Worm (Caenorhabditis elegans) whole organism, L4 larva: ENCODE data around the gene fbxa-147.

Source experiments
- F26F4.8 ChIP-seq: fragments of 200-800 bp; sonication (Bioruptor generic); conservative IDR thresholded peaks from 2 replicates; pipeline ENCODE4 v1.3.6; 2022; ENCODE audit warnings: missing genetic modification characterization, missing compliant biosample characterization
- F37D6.2 ChIP-seq: sonication (generic microtip); optimal IDR thresholded peaks from 2 replicates; lab custom pipeline; 2016; ENCODE audit warnings: mild to moderate bottlenecking, missing genetic modification characterization, missing compliant biosample characterization
- R02D3.7 ChIP-seq: fragments of 150-350 bp; sonication (generic microtip); optimal IDR thresholded peaks from 3 replicates; lab custom pipeline; 2014; ENCODE audit warnings: missing biosample characterization, missing genetic modification characterization
- T20F7.1 ChIP-seq: fragments of 200-800 bp; sonication (Bioruptor generic); optimal IDR thresholded peaks from 2 replicates; lab custom pipeline; 2018; ENCODE audit warnings: mild to moderate bottlenecking, missing genetic modification characterization, missing compliant biosample characterization
- Y105C5A.15 ChIP-seq: fragments of 200-800 bp; sonication (Bioruptor generic); IDR thresholded peaks from 2 replicates; pipeline ENCODE4 v1.3.6; 2022; ENCODE audit warnings: missing genetic modification characterization, missing compliant biosample characterization
- Y5F2A.4 ChIP-seq: fragments of 200-800 bp; sonication (Bioruptor generic); optimal IDR thresholded peaks from 2 replicates; lab custom pipeline; 2018; ENCODE audit warnings: mild to moderate bottlenecking, missing genetic modification characterization, missing compliant biosample characterization
- arid-1 ChIP-seq: fragments of 200-800 bp; sonication (Bioruptor generic); conservative IDR thresholded peaks from 2 replicates; pipeline ENCODE4 v1.3.6; 2022; ENCODE audit warnings: missing genetic modification reagents, missing genetic modification characterization, missing compliant biosample characterization
- ceh-20 ChIP-seq: fragments of 200-800 bp; sonication (Bioruptor generic); IDR thresholded peaks from 2 replicates; pipeline ENCODE4 v1.3.6; 2022; ENCODE audit warnings: missing genetic modification reagents, missing genetic modification characterization, missing compliant biosample characterization
- ceh-44 ChIP-seq: fragments of 200-800 bp; sonication (Bioruptor generic); IDR thresholded peaks from 2 replicates; pipeline ENCODE4 v1.3.6; 2022; ENCODE audit warnings: missing genetic modification reagents, missing genetic modification characterization, missing compliant biosample characterization
- ces-1 ChIP-seq: fragments of 150-350 bp; sonication (generic microtip); optimal IDR thresholded peaks from 4 replicates; lab custom pipeline; 2014; ENCODE audit warnings: missing biosample characterization, missing genetic modification reagents, missing genetic modification characterization
- cey-2 ChIP-seq: sonication (generic microtip); optimal IDR thresholded peaks from 3 replicates; lab custom pipeline; 2017; ENCODE audit warnings: missing genetic modification characterization, mild to moderate bottlenecking, missing compliant biosample characterization, antibody characterized with exemption, borderline replicate concordance; ENCODE audit not compliant: insufficient read depth
- daf-16 ChIP-seq, 3 experiments: sonication (generic microtip); optimal IDR thresholded peaks; 2 replicates each; lab custom pipeline; 2016 to 2017; ENCODE audit warnings: missing genetic modification characterization in 3 of 3, missing genetic modification reagents in 3 of 3, mild to moderate bottlenecking in 2 of 3, missing compliant biosample characterization in 2 of 3, missing biosample characterization in 1 of 3, moderate library complexity in 1 of 3
- daf-19 ChIP-seq: fragments of 200-800 bp; sonication (Bioruptor generic); conservative IDR thresholded peaks from 2 replicates; pipeline ENCODE4 v1.3.6; 2022; ENCODE audit warnings: missing genetic modification characterization, missing compliant biosample characterization
- dmd-8 ChIP-seq: fragments of 200-800 bp; sonication (Bioruptor generic); IDR thresholded peaks from 2 replicates; pipeline ENCODE4 v1.3.6; 2022; ENCODE audit warnings: missing genetic modification characterization, missing compliant biosample characterization
- dpl-1 ChIP-seq: fragments of 150-350 bp; optimal IDR thresholded peaks from 2 replicates; lab custom pipeline; 2014; ENCODE audit warnings: missing biosample characterization, missing genetic modification reagents, missing genetic modification characterization
- dve-1 ChIP-seq: sonication (generic microtip); optimal IDR thresholded peaks from 2 replicates; lab custom pipeline; 2017; ENCODE audit warnings: antibody characterized with exemption, mild to moderate bottlenecking, missing genetic modification characterization, missing compliant biosample characterization; ENCODE audit not compliant: insufficient read depth
- gei-8 ChIP-seq: fragments of 200-800 bp; sonication (Bioruptor generic); optimal IDR thresholded peaks from 2 replicates; lab custom pipeline; 2018; ENCODE audit warnings: mild to moderate bottlenecking, missing genetic modification characterization, missing compliant biosample characterization
- hif-1 ChIP-seq, 2 experiments: sonication (generic microtip); optimal IDR thresholded peaks; 2 replicates each; lab custom pipeline; 2016 to 2017; ENCODE audit warnings: missing compliant biosample characterization in 2 of 2, missing genetic modification characterization in 2 of 2, missing genetic modification reagents in 2 of 2, missing genotype in 2 of 2, mild to moderate bottlenecking in 1 of 2
- hlh-30 ChIP-seq: sonication (generic microtip); optimal IDR thresholded peaks from 2 replicates; lab custom pipeline; 2017; ENCODE audit warnings: antibody characterized with exemption, mild to moderate bottlenecking, missing genetic modification characterization, missing compliant biosample characterization; ENCODE audit not compliant: insufficient read depth
- hmg-1.1 ChIP-seq: fragments of 200-800 bp; sonication (Bioruptor generic); IDR thresholded peaks from 2 replicates; pipeline ENCODE4 v1.3.6; 2022; ENCODE audit warnings: missing genetic modification reagents, missing genetic modification characterization, missing compliant biosample characterization
- jun-1 ChIP-seq: fragments of 150-350 bp; optimal IDR thresholded peaks from 2 replicates; lab custom pipeline; 2014; ENCODE audit warnings: missing biosample characterization, missing genetic modification reagents, missing genetic modification characterization
- lin-13 ChIP-seq: fragments of 150-350 bp; optimal IDR thresholded peaks from 2 replicates; lab custom pipeline; 2014; ENCODE audit warnings: missing biosample characterization, missing genetic modification reagents, missing genetic modification characterization
- lin-15B ChIP-seq: fragments of 150-350 bp; sonication (generic microtip); optimal IDR thresholded peaks from 3 replicates; lab custom pipeline; 2014; ENCODE audit warnings: missing biosample characterization, missing genetic modification characterization
- lin-38 ChIP-seq: fragments of 200-800 bp; sonication (Bioruptor generic); IDR thresholded peaks from 2 replicates; pipeline ENCODE4 v1.3.6; 2022; ENCODE audit warnings: missing genetic modification reagents, missing genetic modification characterization, missing compliant biosample characterization
- lir-3 ChIP-seq: sonication (generic microtip); optimal IDR thresholded peaks from 2 replicates; lab custom pipeline; 2016; ENCODE audit warnings: mild to moderate bottlenecking, missing genetic modification characterization, missing compliant biosample characterization
- madf-9 ChIP-seq: fragments of 200-800 bp; sonication (Bioruptor generic); conservative IDR thresholded peaks from 2 replicates; pipeline ENCODE4 v1.3.6; 2022; ENCODE audit warnings: missing genetic modification reagents, missing genetic modification characterization, missing compliant biosample characterization
- mdt-29 ChIP-seq: fragments of 200-800 bp; sonication (Bioruptor generic); IDR thresholded peaks from 2 replicates; pipeline ENCODE4 v1.3.6; 2022; ENCODE audit warnings: missing genetic modification reagents, missing genetic modification characterization, missing compliant biosample characterization
- mep-1 ChIP-seq: fragments of 150-350 bp; sonication (generic microtip); optimal IDR thresholded peaks from 3 replicates; lab custom pipeline; 2014; ENCODE audit warnings: missing biosample characterization, missing genetic modification characterization
- mxl-3 ChIP-seq: fragments of 200-800 bp; sonication (Bioruptor generic); optimal IDR thresholded peaks from 2 replicates; lab custom pipeline; 2018; ENCODE audit warnings: mild to moderate bottlenecking, missing genetic modification characterization, missing compliant biosample characterization
- nhr-102 ChIP-seq: sonication (generic microtip); optimal IDR thresholded peaks from 2 replicates; lab custom pipeline; 2016; ENCODE audit warnings: mild to moderate bottlenecking, missing genetic modification characterization, moderate library complexity, missing compliant biosample characterization
- nhr-237 ChIP-seq: sonication (generic microtip); optimal IDR thresholded peaks from 2 replicates; lab custom pipeline; 2017; ENCODE audit warnings: missing biosample characterization, missing genetic modification characterization
- nhr-41 ChIP-seq: fragments of 200-800 bp; sonication (Bioruptor generic); IDR thresholded peaks from 2 replicates; pipeline ENCODE4 v1.3.6; 2022; ENCODE audit warnings: missing genetic modification reagents, missing genetic modification characterization, missing compliant biosample characterization
- nhr-48 ChIP-seq: sonication (generic microtip); optimal IDR thresholded peaks from 2 replicates; lab custom pipeline; 2016; ENCODE audit warnings: mild to moderate bottlenecking, missing genetic modification characterization, missing compliant biosample characterization
- nhr-77 ChIP-seq: fragments of 150-350 bp; optimal IDR thresholded peaks from 2 replicates; lab custom pipeline; 2014; ENCODE audit warnings: missing biosample characterization, missing genetic modification characterization
- php-3 ChIP-seq: fragments of 200-800 bp; sonication (Bioruptor generic); IDR thresholded peaks from 2 replicates; pipeline ENCODE4 v1.3.6; 2022; ENCODE audit warnings: missing genetic modification reagents, missing genetic modification characterization, missing compliant biosample characterization
- pqm-1 ChIP-seq: sonication (generic microtip); optimal IDR thresholded peaks from 2 replicates; lab custom pipeline; 2017; ENCODE audit warnings: missing biosample characterization, missing genetic modification characterization
- skn-1 ChIP-seq: fragments of 150-350 bp; optimal IDR thresholded peaks from 2 replicates; lab custom pipeline; 2014; ENCODE audit warnings: missing biosample characterization, missing genetic modification characterization
- snpc-1.2 ChIP-seq: fragments of 200-800 bp; sonication (Bioruptor generic); IDR thresholded peaks from 2 replicates; pipeline ENCODE4 v1.3.6; 2022; ENCODE audit warnings: missing genetic modification reagents, missing genetic modification characterization, missing compliant biosample characterization
- snpc-4 ChIP-seq: fragments of 150-350 bp; optimal IDR thresholded peaks from 2 replicates; lab custom pipeline; 2014; ENCODE audit warnings: missing biosample characterization, missing genetic modification characterization
- spr-3 ChIP-seq: fragments of 200-800 bp; sonication (Bioruptor generic); optimal IDR thresholded peaks from 2 replicates; lab custom pipeline; 2018; ENCODE audit warnings: mild to moderate bottlenecking, missing genetic modification characterization, missing compliant biosample characterization
- tra-1 ChIP-seq: fragments of 200-800 bp; sonication (Bioruptor generic); IDR thresholded peaks from 2 replicates; pipeline ENCODE4 v1.3.6; 2022; ENCODE audit warnings: missing genetic modification reagents, missing genetic modification characterization, missing compliant biosample characterization
- unc-39 ChIP-seq: sonication (generic microtip); optimal IDR thresholded peaks from 2 replicates; lab custom pipeline; 2017; ENCODE audit warnings: missing biosample characterization, missing genetic modification characterization
- unc-62 ChIP-seq, 3 experiments: fragments of 150-350 bp in 1 of 3; sonication (generic microtip); optimal IDR thresholded peaks in 2 of 3; peaks in 1 of 3; 1 replicate in 1 of 3; 2 replicates in 2 of 3; lab custom pipeline; 2014 to 2017; ENCODE audit warnings: missing biosample characterization in 3 of 3, missing genetic modification characterization in 3 of 3, missing genetic modification reagents in 3 of 3, missing genotype in 1 of 3
- vab-7 ChIP-seq: fragments of 200-800 bp; sonication (Bioruptor generic); IDR thresholded peaks from 2 replicates; pipeline ENCODE4 v1.3.6; 2022; ENCODE audit warnings: missing genetic modification reagents, missing genetic modification characterization, missing compliant biosample characterization
- zag-1 ChIP-seq: fragments of 150-350 bp; optimal IDR thresholded peaks from 2 replicates; lab custom pipeline; 2014; ENCODE audit warnings: missing biosample characterization, missing genetic modification characterization
- zfp-3 ChIP-seq: fragments of 200-800 bp; sonication (Bioruptor generic); conservative IDR thresholded peaks from 2 replicates; pipeline ENCODE4 v1.3.6; 2022; ENCODE audit warnings: missing genetic modification reagents, missing genetic modification characterization, missing compliant biosample characterization
- ztf-11 ChIP-seq: fragments of 150-350 bp; optimal IDR thresholded peaks from 2 replicates; lab custom pipeline; 2014; ENCODE audit warnings: missing biosample characterization, missing genetic modification characterization

fbxa-147 gene

DNA sequence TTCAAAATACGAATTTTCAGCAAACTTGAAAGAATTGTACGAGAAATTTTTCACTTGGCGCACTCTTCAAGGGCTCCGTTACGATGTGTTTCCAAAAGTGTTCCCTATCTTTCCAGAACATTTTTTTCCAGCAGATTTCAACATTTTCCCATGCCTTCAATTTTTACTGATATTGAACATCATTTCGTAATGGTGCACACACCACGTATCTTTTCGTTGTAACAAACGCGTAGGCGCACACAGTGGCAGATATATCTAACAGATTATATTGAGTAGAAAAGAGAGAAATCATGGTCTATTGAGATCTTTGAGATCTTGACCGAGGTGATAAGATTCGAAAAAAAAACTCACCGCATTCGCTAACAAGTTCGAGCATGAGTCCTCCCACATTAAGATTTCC is 20.6 kb upstream of the fbxa-147 start:
- TF ChIP-seq spr-3 (GFP tag; lab: Kevin White, UChicago) = no peak
- TF ChIP-seq ztf-11 (tag; lab: Kevin White, UChicago) = no peak
- no peak for TF ChIP-seq Y5F2A.4
- TF ChIP-seq lin-38 = no peak
- no peak for TF ChIP-seq ceh-20 (GFP tag; lab: Robert Waterston, UW)
- TF ChIP-seq nhr-48 (tag; lab: Kevin White, UChicago) = no peak
- TF ChIP-seq F26F4.8 (GFP tag; lab: Robert Waterston, UW) = no peak
- TF ChIP-seq daf-19 (GFP tag; lab: Robert Waterston, UW) = no peak
- no peak for TF ChIP-seq lin-15B
- no peak for TF ChIP-seq arid-1 (GFP tag; lab: Robert Waterston, UW)
- no peak for TF ChIP-seq nhr-77
- TF ChIP-seq skn-1 = no peak
- TF ChIP-seq hmg-1.1 (GFP tag; lab: Robert Waterston, UW) = no peak
- no peak for TF ChIP-seq madf-9
- TF ChIP-seq F37D6.2 (tag; lab: Kevin White, UChicago) = no peak
- no peak for TF ChIP-seq unc-62 (GFP tag; optimal IDR thresholded peaks at IDR 0.05 in 1 of 2; lab: Kevin White, UChicago)
- no peak for TF ChIP-seq unc-62 (tag; optimal IDR thresholded peaks at IDR 0.05; lab: Kevin White, UChicago)
- TF ChIP-seq zag-1 (tag; lab: Kevin White, UChicago) = no peak
- no peak for TF ChIP-seq jun-1
- no peak for TF ChIP-seq lin-13 (GFP tag; lab: Kevin White, UChicago)

DNA sequence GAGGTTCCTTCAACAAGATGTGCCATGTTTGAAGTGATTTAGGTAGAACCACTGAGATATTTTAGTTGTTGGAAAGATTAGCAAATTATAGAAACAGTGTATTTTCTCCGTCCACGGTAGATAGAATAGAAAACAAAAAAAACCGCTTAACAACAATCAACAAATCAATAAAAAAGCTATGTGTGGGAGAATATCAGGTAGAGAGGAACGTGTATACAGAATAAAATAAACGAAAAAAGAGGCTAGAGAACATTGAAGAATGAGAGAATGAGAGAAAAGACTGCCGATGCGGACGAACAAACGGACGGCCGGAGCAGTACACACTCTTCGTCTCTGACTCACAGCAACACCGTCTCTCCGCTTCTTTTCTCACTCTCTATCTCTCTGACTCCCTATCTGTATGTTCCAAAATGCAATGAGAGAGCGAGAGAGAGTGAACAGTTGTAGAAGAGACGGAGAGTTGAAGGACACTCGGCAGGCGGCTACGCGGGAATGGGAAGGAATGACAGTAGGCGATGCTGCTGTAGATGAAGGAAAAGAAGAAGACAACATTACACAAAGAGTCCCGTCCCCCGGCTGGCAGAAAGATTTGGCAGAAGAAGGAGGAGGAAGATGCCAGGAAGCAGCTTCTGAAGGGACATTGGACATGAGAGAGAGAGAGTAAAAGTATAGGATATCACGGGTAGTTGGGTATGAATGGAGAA is 19.5 kb upstream of the fbxa-147 start, which contains the start of gene unc-112:
TSS of gene unc-112 (minus strand) at position 51 of the 704 bp plus-strand sequence.
- TF ChIP-seq nhr-41 (GFP tag; lab: Robert Waterston, UW) = no peak
- TF ChIP-seq zfp-3 = no peak
- peak; percentile 84 for TF ChIP-seq dve-1 (tag; lab: Kevin White, UChicago)
- no peak for TF ChIP-seq snpc-4
- peak; percentile 94 for TF ChIP-seq mep-1 (tag; lab: Kevin White, UChicago)
- TF ChIP-seq ces-1 (GFP tag; lab: Kevin White, UChicago) = no peak
- TF ChIP-seq daf-16 (GFP tag; optimal IDR thresholded peaks at IDR 0.05; lab: Kevin White, UChicago) = peak in 1 of 2 experiments; percentile 71
- TF ChIP-seq daf-16 (tag; optimal IDR thresholded peaks at IDR 0.05; lab: Kevin White, UChicago) = no peak
- no peak for TF ChIP-seq F37D6.2 (tag; lab: Kevin White, UChicago)
- TF ChIP-seq mxl-3 (GFP tag; lab: Kevin White, UChicago) = peak; percentile 85
- TF ChIP-seq madf-9 = no peak
- TF ChIP-seq tra-1 (GFP tag; lab: Robert Waterston, UW) = no peak
- peak; percentile 24 for TF ChIP-seq cey-2 (tag; lab: Kevin White, UChicago)
- TF ChIP-seq pqm-1 (tag; lab: Kevin White, UChicago) = peak; percentile 84
- TF ChIP-seq R02D3.7 = no peak
- no peak for TF ChIP-seq lir-3 (tag; lab: Kevin White, UChicago)
- no peak for TF ChIP-seq nhr-237 (tag; lab: Kevin White, UChicago)
- TF ChIP-seq Y105C5A.15 (GFP tag; lab: Robert Waterston, UW) = no peak
- no peak for TF ChIP-seq nhr-102 (tag; lab: Kevin White, UChicago)
- TF ChIP-seq dpl-1 (GFP tag; lab: Kevin White, UChicago) = peak; percentile 51
- peak; percentile 14 for TF ChIP-seq gei-8 (GFP tag; lab: Kevin White, UChicago)
- no peak for TF ChIP-seq php-3 (GFP tag; lab: Robert Waterston, UW)
- peak; percentile 25 for TF ChIP-seq nhr-48 (tag; lab: Kevin White, UChicago)
- TF ChIP-seq T20F7.1 = no peak
- no peak for TF ChIP-seq ztf-11 (tag; lab: Kevin White, UChicago)
- no peak for TF ChIP-seq vab-7 (GFP tag; lab: Robert Waterston, UW)
- TF ChIP-seq skn-1 = no peak
- no peak for TF ChIP-seq ceh-44 (GFP tag; lab: Robert Waterston, UW)
- no peak for TF ChIP-seq unc-62 (GFP tag; optimal IDR thresholded peaks at IDR 0.05 in 1 of 2; lab: Kevin White, UChicago)
- TF ChIP-seq unc-62 (tag; optimal IDR thresholded peaks at IDR 0.05; lab: Kevin White, UChicago) = no peak
- no peak for TF ChIP-seq unc-39 (tag; lab: Kevin White, UChicago)
- peak in 1 of 2 experiments; percentile 68 for TF ChIP-seq hif-1 (tag; optimal IDR thresholded peaks at IDR 0.05; lab: Kevin White, UChicago)
- TF ChIP-seq mdt-29 (GFP tag; lab: Robert Waterston, UW) = no peak
- TF ChIP-seq hlh-30 (tag; lab: Kevin White, UChicago) = peak; percentile 67
- TF ChIP-seq dmd-8 (GFP tag; lab: Robert Waterston, UW) = no peak
- TF ChIP-seq snpc-1.2 (GFP tag; lab: Robert Waterston, UW) = no peak
